Worm (Caenorhabditis elegans) whole organism, L2 larva: Measurements from ENCODE around the gene M163.1.

Experiments
- C34F6.9 ChIP-seq: fragments of 150-350 bp; optimal IDR thresholded peaks from 2 replicates; lab custom pipeline; 2014; ENCODE audit warnings: missing biosample characterization, missing genetic modification characterization
- F13H6.1 ChIP-seq: sonication (generic microtip); optimal IDR thresholded peaks from 2 replicates; lab custom pipeline; 2016; ENCODE audit warnings: missing genetic modification characterization, missing compliant biosample characterization
- R02D3.7 ChIP-seq: fragments of 150-350 bp; optimal IDR thresholded peaks from 2 replicates; lab custom pipeline; 2014; ENCODE audit warnings: missing biosample characterization, missing genetic modification characterization
- Y55F3AM.14 ChIP-seq: fragments of 200-800 bp; sonication (Bioruptor generic); optimal IDR thresholded peaks from 2 replicates; lab custom pipeline; 2018; ENCODE audit warnings: mild to moderate bottlenecking, missing genetic modification characterization, missing compliant biosample characterization
- ZK546.5 ChIP-seq: sonication (generic microtip); optimal IDR thresholded peaks from 2 replicates; lab custom pipeline; 2017; ENCODE audit warnings: missing biosample characterization, missing genetic modification characterization
- aly-2 ChIP-seq: fragments of 150-350 bp; optimal IDR thresholded peaks from 2 replicates; lab custom pipeline; 2014; ENCODE audit warnings: missing biosample characterization, missing genetic modification characterization
- ama-1 ChIP-seq: fragments of 150-350 bp; optimal IDR thresholded peaks from 2 replicates; lab custom pipeline; 2018; ENCODE audit warnings: inconsistent platforms
- blmp-1 ChIP-seq: sonication (generic microtip); optimal IDR thresholded peaks from 2 replicates; lab custom pipeline; 2017; ENCODE audit warnings: missing genetic modification characterization, mild to moderate bottlenecking, missing compliant biosample characterization, antibody characterized with exemption, moderate library complexity; ENCODE audit not compliant: insufficient read depth
- ceh-16 ChIP-seq: fragments of 150-350 bp; optimal IDR thresholded peaks from 2 replicates; lab custom pipeline; 2014; ENCODE audit warnings: missing biosample characterization, missing genetic modification characterization
- ceh-82 ChIP-seq: fragments of 150-350 bp; optimal IDR thresholded peaks from 2 replicates; lab custom pipeline; 2014; ENCODE audit warnings: missing biosample characterization, missing genetic modification characterization
- crh-2 ChIP-seq: sonication (generic microtip); optimal IDR thresholded peaks from 2 replicates; lab custom pipeline; 2017; ENCODE audit warnings: missing biosample characterization, missing genetic modification characterization
- egl-27 ChIP-seq: sonication (generic microtip); optimal IDR thresholded peaks from 3 replicates; lab custom pipeline; 2017; ENCODE audit warnings: missing biosample characterization, missing genetic modification reagents, missing genetic modification characterization
- elt-3 ChIP-seq: sonication (generic microtip); optimal IDR thresholded peaks from 2 replicates; lab custom pipeline; 2017; ENCODE audit warnings: missing biosample characterization, missing genetic modification characterization
- fos-1 ChIP-seq: fragments of 150-350 bp; optimal IDR thresholded peaks from 2 replicates; lab custom pipeline; 2014; ENCODE audit warnings: missing biosample characterization, missing genetic modification characterization
- gmeb-1 ChIP-seq: fragments of 150-350 bp; optimal IDR thresholded peaks from 2 replicates; lab custom pipeline; 2014; ENCODE audit warnings: missing biosample characterization, missing genetic modification characterization
- lin-11 ChIP-seq: fragments of 150-350 bp; sonication (generic microtip); optimal IDR thresholded peaks from 2 replicates; lab custom pipeline; 2014; ENCODE audit warnings: missing biosample characterization, missing genetic modification characterization, inconsistent platforms, mixed read lengths
- lin-13 ChIP-seq: fragments of 150-350 bp; optimal IDR thresholded peaks from 2 replicates; lab custom pipeline; 2014; ENCODE audit warnings: missing biosample characterization, missing genetic modification reagents, missing genetic modification characterization
- lin-39 ChIP-seq: fragments of 150-350 bp; optimal IDR thresholded peaks from 2 replicates; lab custom pipeline; 2014; ENCODE audit warnings: missing biosample characterization, missing genetic modification reagents, missing genetic modification characterization
- lsy-2 ChIP-seq, 2 experiments: fragments of 150-350 bp in 1 of 2; sonication (generic microtip) in 1 of 2; optimal IDR thresholded peaks; 2 replicates each; lab custom pipeline; 2014 to 2017; ENCODE audit warnings: missing biosample characterization in 2 of 2, missing genetic modification characterization in 2 of 2
- mab-5 ChIP-seq: fragments of 150-350 bp; optimal IDR thresholded peaks from 2 replicates; lab custom pipeline; 2014; ENCODE audit warnings: missing biosample characterization, missing genetic modification characterization
- mbf-1 ChIP-seq: sonication (generic microtip); optimal IDR thresholded peaks from 2 replicates; lab custom pipeline; 2017; ENCODE audit warnings: missing biosample characterization, missing genetic modification characterization
- mdl-1 ChIP-seq, 2 experiments: fragments of 150-350 bp in 1 of 2; sonication (generic microtip) in 1 of 2; optimal IDR thresholded peaks; 2 replicates each; lab custom pipeline; 2017; ENCODE audit warnings: missing biosample characterization in 2 of 2, missing genetic modification characterization in 2 of 2
- nhr-10 ChIP-seq: sonication (generic microtip); optimal IDR thresholded peaks from 2 replicates; lab custom pipeline; 2017; ENCODE audit warnings: missing biosample characterization, missing genetic modification characterization
- nhr-11 ChIP-seq: fragments of 150-350 bp; optimal IDR thresholded peaks from 2 replicates; lab custom pipeline; 2014; ENCODE audit warnings: missing biosample characterization, missing genetic modification characterization
- nhr-12 ChIP-seq: fragments of 150-350 bp; optimal IDR thresholded peaks from 2 replicates; lab custom pipeline; 2014; ENCODE audit warnings: missing biosample characterization, missing genetic modification characterization
- nhr-129 ChIP-seq: fragments of 150-350 bp; optimal IDR thresholded peaks from 2 replicates; lab custom pipeline; 2014; ENCODE audit warnings: missing biosample characterization, missing genetic modification characterization
- nhr-21 ChIP-seq: fragments of 150-350 bp; optimal IDR thresholded peaks from 2 replicates; lab custom pipeline; 2014; ENCODE audit warnings: missing biosample characterization, missing genetic modification characterization
- nhr-23 ChIP-seq: fragments of 150-350 bp; optimal IDR thresholded peaks from 2 replicates; lab custom pipeline; 2014; ENCODE audit warnings: missing biosample characterization, missing genetic modification reagents, missing genetic modification characterization
- nhr-25 ChIP-seq: fragments of 150-350 bp; sonication (generic microtip); optimal IDR thresholded peaks from 3 replicates; lab custom pipeline; 2014; ENCODE audit warnings: missing biosample characterization, missing genetic modification characterization
- nhr-6 ChIP-seq: fragments of 150-350 bp; optimal IDR thresholded peaks from 2 replicates; lab custom pipeline; 2014; ENCODE audit warnings: missing biosample characterization, missing genetic modification characterization
- nhr-77 ChIP-seq: fragments of 150-350 bp; optimal IDR thresholded peaks from 2 replicates; lab custom pipeline; 2014; ENCODE audit warnings: missing biosample characterization, missing genetic modification characterization
- peb-1 ChIP-seq: fragments of 150-350 bp; optimal IDR thresholded peaks from 2 replicates; lab custom pipeline; 2014; ENCODE audit warnings: missing biosample characterization, missing genetic modification characterization
- skn-1 ChIP-seq: sonication (generic microtip); optimal IDR thresholded peaks from 2 replicates; lab custom pipeline; 2017; ENCODE audit warnings: missing biosample characterization, missing genetic modification characterization
- sma-9 ChIP-seq, 2 experiments: fragments of 150-350 bp in 1 of 2; sonication (generic microtip) in 1 of 2; optimal IDR thresholded peaks; 2 replicates each; lab custom pipeline; 2014 to 2016; ENCODE audit warnings: missing genetic modification characterization in 2 of 2, mild to moderate bottlenecking in 1 of 2, missing biosample characterization in 1 of 2, missing compliant biosample characterization in 1 of 2, missing genetic modification reagents in 1 of 2, moderate library complexity in 1 of 2
- snpc-4 ChIP-seq: fragments of 150-350 bp; optimal IDR thresholded peaks from 2 replicates; lab custom pipeline; 2014; ENCODE audit warnings: missing biosample characterization, missing genetic modification characterization
- unc-55 ChIP-seq: fragments of 150-350 bp; sonication (generic microtip); optimal IDR thresholded peaks from 3 replicates; lab custom pipeline; 2014; ENCODE audit warnings: missing biosample characterization, missing genetic modification reagents, missing genetic modification characterization
- unc-62 ChIP-seq: fragments of 150-350 bp; optimal IDR thresholded peaks from 2 replicates; lab custom pipeline; 2014; ENCODE audit warnings: missing biosample characterization, missing genetic modification reagents, missing genetic modification characterization
- zag-1 ChIP-seq: fragments of 150-350 bp; optimal IDR thresholded peaks from 2 replicates; lab custom pipeline; 2014; ENCODE audit warnings: missing biosample characterization, missing genetic modification characterization
- ztf-11 ChIP-seq: sonication (generic microtip); optimal IDR thresholded peaks from 2 replicates; lab custom pipeline; 2017; ENCODE audit warnings: missing biosample characterization, missing genetic modification characterization
- ztf-4 ChIP-seq: fragments of 150-350 bp; optimal IDR thresholded peaks from 2 replicates; lab custom pipeline; 2014; ENCODE audit warnings: missing biosample characterization, missing genetic modification characterization

Gene M163.1

DNA sequence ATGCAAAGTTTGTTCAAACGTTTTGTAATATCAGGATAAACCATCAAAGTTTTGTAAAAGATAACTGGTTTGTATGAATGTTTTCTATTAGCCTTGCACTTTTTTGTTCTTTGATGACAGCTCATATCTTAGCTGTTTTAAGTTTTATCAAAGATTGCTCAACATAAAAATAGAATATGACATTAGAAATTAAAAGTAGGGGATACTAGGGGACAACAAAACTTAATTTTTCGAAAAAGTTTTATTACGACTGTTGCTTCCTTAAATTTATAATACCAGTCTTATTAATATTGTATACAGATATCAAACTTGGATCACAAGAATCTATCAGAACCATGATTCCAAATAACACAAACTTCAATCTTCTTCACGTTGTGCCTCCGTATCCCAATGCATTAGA, 7.8 kb downstream of the M163.1 start, which contains the start of gene ztf-14:
TSS of gene ztf-14 (plus strand) at position 301 of the 400 bp plus-strand sequence.
- TF ChIP-seq skn-1 (tag; lab: Kevin White, UChicago) = no peak
- TF ChIP-seq ceh-16 (tag; lab: Kevin White, UChicago) = no peak
- TF ChIP-seq unc-62 = no peak
- no peak for TF ChIP-seq gmeb-1 (tag; lab: Kevin White, UChicago)
- TF ChIP-seq nhr-129 (tag; lab: Kevin White, UChicago) = no peak
- TF ChIP-seq nhr-21 = no peak
- no peak for TF ChIP-seq F13H6.1 (tag; lab: Kevin White, UChicago)
- TF ChIP-seq mdl-1 (tag; optimal IDR thresholded peaks at IDR 0.05; lab: Kevin White, UChicago) = no peak
- no peak for TF ChIP-seq unc-55 (GFP tag; lab: Kevin White, UChicago)
- TF ChIP-seq nhr-77 (tag; lab: Kevin White, UChicago) = no peak
- TF ChIP-seq lin-13 (GFP tag; lab: Kevin White, UChicago) = no peak
- no peak for TF ChIP-seq nhr-11

DNA sequence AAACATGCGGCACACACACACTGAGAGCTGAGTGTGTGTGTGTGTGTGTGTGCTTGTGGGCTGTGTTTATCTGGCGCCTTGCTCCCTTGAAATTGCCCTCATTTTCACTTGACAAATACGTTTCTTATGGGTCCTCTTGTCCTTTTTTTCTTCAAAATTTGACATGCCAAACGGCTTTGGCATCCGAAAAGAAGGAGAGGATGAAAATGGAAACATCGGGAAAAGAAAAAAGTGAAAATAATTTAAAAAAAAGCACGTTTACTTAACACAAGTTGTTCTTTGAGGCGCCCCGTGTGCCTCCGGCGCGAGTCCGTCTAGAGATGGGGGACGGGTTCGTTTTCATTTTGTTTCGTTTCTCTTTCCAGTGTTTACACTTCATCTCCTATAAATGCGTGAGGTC, 8.5 kb downstream of the M163.1 start:
- TF ChIP-seq ama-1 (lab: Kevin White, UChicago) = no peak
- TF ChIP-seq aly-2 = no peak
- TF ChIP-seq blmp-1 (tag; lab: Kevin White, UChicago) = no peak
- no peak for TF ChIP-seq nhr-6 (tag; lab: Kevin White, UChicago)
- no peak for TF ChIP-seq ztf-11 (tag; lab: Kevin White, UChicago)
- peak; percentile 15 for TF ChIP-seq nhr-129 (tag; lab: Kevin White, UChicago)
- TF ChIP-seq mbf-1 (tag; lab: Kevin White, UChicago) = no peak
- TF ChIP-seq elt-3 (tag; lab: Kevin White, UChicago) = no peak
- peak; percentile 7 for TF ChIP-seq C34F6.9

DNA sequence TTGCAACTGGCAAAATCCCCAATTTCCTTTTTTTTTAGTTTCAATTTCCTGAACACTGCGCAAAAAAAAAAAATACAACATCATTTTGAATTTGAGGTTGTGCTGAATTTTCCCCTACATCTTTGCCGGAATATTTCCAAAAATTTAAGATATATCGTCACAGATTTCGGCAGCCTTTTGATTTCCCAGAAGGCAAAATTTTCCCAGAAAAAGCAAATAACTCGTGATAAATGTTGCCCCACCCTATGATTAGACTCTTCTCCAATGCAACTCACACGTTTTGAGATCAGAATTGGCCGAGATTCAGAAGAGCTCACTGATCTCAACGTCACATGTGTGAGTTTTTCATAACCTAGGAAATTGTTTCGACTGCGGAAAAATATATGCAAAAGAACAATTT, 11.2 kb downstream of the M163.1 start:
- no peak for TF ChIP-seq nhr-77 (tag; lab: Kevin White, UChicago)
- TF ChIP-seq, all 48 proteins: peak for 0

DNA sequence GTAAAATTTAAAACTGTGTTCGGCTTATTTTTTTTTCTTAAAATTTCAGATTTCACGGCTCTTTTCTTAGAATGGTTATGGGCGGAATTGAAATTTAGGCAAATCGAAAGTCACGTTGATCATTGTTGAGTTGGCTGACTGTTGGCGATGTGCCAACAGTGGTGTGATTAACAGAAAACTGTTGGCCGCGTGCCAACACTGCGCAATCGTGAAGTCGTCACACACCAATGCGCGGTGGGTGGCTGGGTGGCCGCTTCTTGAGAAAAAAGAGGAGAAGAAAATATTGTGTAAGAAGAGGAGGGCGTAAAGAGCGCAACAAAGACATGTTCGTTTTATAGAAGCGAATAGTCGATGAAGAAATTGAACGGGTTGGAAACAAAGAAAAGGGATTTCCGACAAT, 12.5 kb downstream of the M163.1 start:
- TF ChIP-seq elt-3 (tag; lab: Kevin White, UChicago) = no peak
- TF ChIP-seq ceh-16 (tag; lab: Kevin White, UChicago) = peak; percentile 61
- no peak for TF ChIP-seq sma-9 (GFP tag; optimal IDR thresholded peaks at IDR 0.05; lab: Kevin White, UChicago)
- TF ChIP-seq sma-9 (tag; optimal IDR thresholded peaks at IDR 0.05; lab: Kevin White, UChicago) = no peak
- TF ChIP-seq egl-27 (tag; lab: Kevin White, UChicago) = no peak
- TF ChIP-seq ztf-11 (tag; lab: Kevin White, UChicago) = no peak
- TF ChIP-seq ceh-82 = no peak
- no peak for TF ChIP-seq crh-2 (tag; lab: Kevin White, UChicago)
- TF ChIP-seq lin-39 = no peak
- TF ChIP-seq nhr-77 (tag; lab: Kevin White, UChicago) = no peak
- no peak for TF ChIP-seq nhr-10
- TF ChIP-seq unc-55 (GFP tag; lab: Kevin White, UChicago) = no peak
- no peak for TF ChIP-seq blmp-1 (tag; lab: Kevin White, UChicago)
- no peak for TF ChIP-seq nhr-6 (tag; lab: Kevin White, UChicago)
- TF ChIP-seq nhr-25 = peak; percentile 64
- TF ChIP-seq mdl-1 (tag; optimal IDR thresholded peaks at IDR 0.05; lab: Kevin White, UChicago) = no peak
- TF ChIP-seq ZK546.5 (tag; lab: Kevin White, UChicago) = no peak

DNA sequence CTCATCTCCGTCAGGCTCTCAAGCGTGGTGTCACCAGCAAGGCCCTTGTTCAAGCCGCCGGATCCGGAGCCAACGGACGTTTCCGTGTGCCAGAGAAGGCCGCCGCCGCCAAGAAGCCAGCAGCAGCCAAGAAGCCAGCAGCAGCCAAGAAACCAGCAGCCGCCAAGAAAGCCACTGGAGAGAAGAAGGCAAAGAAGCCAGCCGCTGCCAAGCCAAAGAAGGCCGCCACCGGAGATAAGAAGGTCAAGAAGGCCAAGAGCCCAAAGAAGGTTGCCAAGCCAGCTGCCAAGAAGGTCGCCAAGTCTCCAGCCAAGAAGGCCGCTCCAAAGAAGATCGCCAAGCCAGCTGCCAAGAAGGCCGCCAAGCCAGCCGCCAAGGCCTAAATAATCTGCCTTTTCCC, 13.1 kb downstream of the M163.1 start:
- no peak for TF ChIP-seq fos-1 (tag; lab: Kevin White, UChicago)

DNA sequence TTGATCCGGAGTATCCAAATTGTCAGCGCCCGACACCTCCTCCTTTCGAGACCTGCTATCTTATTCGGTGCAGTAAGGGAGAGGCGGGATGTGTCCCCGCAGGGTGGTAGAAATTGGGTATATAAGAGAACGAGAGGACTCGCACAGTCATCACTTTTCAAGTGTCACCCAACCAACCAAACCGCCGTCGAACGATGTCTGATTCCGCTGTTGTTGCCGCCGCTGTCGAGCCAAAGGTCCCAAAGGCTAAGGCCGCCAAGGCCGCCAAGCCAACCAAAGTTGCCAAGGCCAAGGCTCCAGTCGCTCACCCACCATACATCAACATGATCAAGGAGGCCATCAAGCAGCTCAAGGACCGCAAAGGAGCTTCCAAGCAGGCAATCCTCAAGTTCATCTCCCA, 13.7 kb downstream of the M163.1 start, which contains the start of gene his-24:
TSS of gene his-24 (plus strand) at position 150 of the 400 bp plus-strand sequence.
- no peak for TF ChIP-seq nhr-77 (tag; lab: Kevin White, UChicago)
- no peak for TF ChIP-seq ztf-11 (tag; lab: Kevin White, UChicago)
- peak; percentile 53 for TF ChIP-seq lin-11 (tag; lab: Kevin White, UChicago)
- TF ChIP-seq lsy-2 (tag; optimal IDR thresholded peaks at IDR 0.05; lab: Kevin White, UChicago) = peak; percentile 20 to 73
- no peak for TF ChIP-seq elt-3 (tag; lab: Kevin White, UChicago)
- peak; percentile 55 for TF ChIP-seq gmeb-1 (tag; lab: Kevin White, UChicago)
- TF ChIP-seq nhr-21 = peak; percentile 53
- no peak for TF ChIP-seq peb-1
- peak; percentile 65 for TF ChIP-seq zag-1 (tag; lab: Kevin White, UChicago)
- TF ChIP-seq C34F6.9 = peak; percentile 63
- no peak for TF ChIP-seq R02D3.7 (tag; lab: Kevin White, UChicago)
- TF ChIP-seq skn-1 (tag; lab: Kevin White, UChicago) = no peak
- TF ChIP-seq snpc-4 = peak; percentile 69
- no peak for TF ChIP-seq nhr-23 (tag; lab: Kevin White, UChicago)
- TF ChIP-seq lin-39 = no peak
- TF ChIP-seq fos-1 (tag; lab: Kevin White, UChicago) = peak; percentile 93
- TF ChIP-seq nhr-25 = peak; percentile 85
- TF ChIP-seq F13H6.1 (tag; lab: Kevin White, UChicago) = peak; percentile 58
- TF ChIP-seq unc-62 = no peak
- TF ChIP-seq nhr-11 = no peak
- peak in 1 of 2 experiments; percentile 32 for TF ChIP-seq mdl-1 (tag; optimal IDR thresholded peaks at IDR 0.05; lab: Kevin White, UChicago)
- TF ChIP-seq ceh-16 (tag; lab: Kevin White, UChicago) = peak; percentile 63
- no peak for TF ChIP-seq nhr-12 (tag; lab: Kevin White, UChicago)
- peak; percentile 75 for TF ChIP-seq crh-2 (tag; lab: Kevin White, UChicago)
- TF ChIP-seq mab-5 (tag; lab: Kevin White, UChicago) = peak; percentile 50
- TF ChIP-seq ztf-4 = peak; percentile 11
- TF ChIP-seq Y55F3AM.14 (GFP tag; lab: Kevin White, UChicago) = no peak
- TF ChIP-seq ceh-82 = no peak
